Fruit fly (Drosophila melanogaster) whole organism, wandering third instar larva: ENCODE data around the gene topi.

Experiments
- Abd-B ChIP-seq: fragments of >200 bp; optimal IDR thresholded peaks from 2 replicates; lab custom pipeline; 2017; ENCODE audit warnings: missing biosample characterization, missing genetic modification characterization
- CG32264 ChIP-seq: fragments of 200-800 bp; sonication (Bioruptor generic); optimal IDR thresholded peaks from 2 replicates; lab custom pipeline; 2016; ENCODE audit warnings: missing biosample characterization, missing genetic modification characterization
- CG9705 ChIP-seq: fragments of 200-800 bp; sonication (Bioruptor generic); optimal IDR thresholded peaks from 2 replicates; lab custom pipeline; 2018; ENCODE audit warnings: missing biosample characterization, mild to moderate bottlenecking, missing genetic modification characterization
- CrebA ChIP-seq: fragments of 200-800 bp; sonication (Bioruptor generic); optimal IDR thresholded peaks from 2 replicates; lab custom pipeline; 2016; ENCODE audit warnings: missing biosample characterization, mild to moderate bottlenecking, missing genetic modification characterization, borderline replicate concordance
- Dfd ChIP-seq: fragments of >200 bp; optimal IDR thresholded peaks from 2 replicates; lab custom pipeline; 2017; ENCODE audit warnings: missing biosample characterization, missing genetic modification characterization
- Dif ChIP-seq: fragments of 200-275, 200-300 bp; sonication (Bioruptor generic); optimal IDR thresholded peaks from 2 replicates; lab custom pipeline; 2018; ENCODE audit warnings: missing biosample characterization, missing genetic modification characterization; ENCODE audit not compliant: partially characterized antibody
- HLH106 ChIP-seq: fragments of 200-800 bp; optimal IDR thresholded peaks from 3 replicates; lab custom pipeline; 2019; ENCODE audit warnings: missing biosample characterization, mild to moderate bottlenecking, missing genetic modification characterization, moderate library complexity
- Hnf4 ChIP-seq: fragments of 200-800 bp; sonication (Bioruptor generic); optimal IDR thresholded peaks from 2 replicates; lab custom pipeline; 2016; ENCODE audit warnings: missing biosample characterization, mild to moderate bottlenecking, missing genetic modification characterization
- Hr78 ChIP-seq: fragments of >200 bp; optimal IDR thresholded peaks from 2 replicates; lab custom pipeline; 2017; ENCODE audit warnings: missing biosample characterization, missing genetic modification characterization
- Jra ChIP-seq: sonication (Bioruptor generic); optimal IDR thresholded peaks from 2 replicates; lab custom pipeline; 2016; ENCODE audit warnings: missing biosample characterization, missing genetic modification characterization
- Mio ChIP-seq: sonication (Bioruptor generic); optimal IDR thresholded peaks from 2 replicates; lab custom pipeline; 2016; ENCODE audit warnings: missing biosample characterization, missing genetic modification characterization
- N ChIP-seq: fragments of >200 bp; optimal IDR thresholded peaks from 2 replicates; lab custom pipeline; 2018; ENCODE audit warnings: missing biosample characterization, missing external identifiers, missing genetic modification characterization
- OdsH ChIP-seq: fragments of 200-800 bp; sonication (Bioruptor generic); optimal IDR thresholded peaks from 2 replicates; lab custom pipeline; 2016; ENCODE audit warnings: missing biosample characterization, mild to moderate bottlenecking, missing genetic modification characterization
- Rel ChIP-seq, 2 experiments: fragments of 200-800 bp; sonication (Bioruptor generic) in 1 of 2; optimal IDR thresholded peaks; 2 replicates in 1 of 2; 3 replicates in 1 of 2; lab custom pipeline; 2016 to 2019; ENCODE audit warnings: mild to moderate bottlenecking in 2 of 2, missing biosample characterization in 2 of 2, missing genetic modification characterization in 2 of 2, moderate library complexity in 1 of 2
- Sp1 ChIP-seq: fragments of 200-800 bp; sonication (Bioruptor generic); optimal IDR thresholded peaks from 3 replicates; lab custom pipeline; 2019; ENCODE audit warnings: missing biosample characterization, mild to moderate bottlenecking, missing genetic modification characterization, moderate library complexity
- brk ChIP-seq: fragments of 200-800 bp; sonication (Bioruptor generic); optimal IDR thresholded peaks from 2 replicates; lab custom pipeline; 2016; ENCODE audit warnings: missing biosample characterization, mild to moderate bottlenecking, missing genetic modification characterization
- dl ChIP-seq, 2 experiments: fragments of 175-275, 200-275 bp in 1 of 2; fragments of 200-275 bp in 1 of 2; sonication (Bioruptor generic); optimal IDR thresholded peaks; lab custom pipeline; 2018; ENCODE audit warnings: mild to moderate bottlenecking in 2 of 2, missing biosample characterization in 2 of 2, missing genetic modification characterization in 2 of 2, moderate library complexity in 2 of 2; ENCODE audit not compliant: partially characterized antibody in 2 of 2, insufficient read depth in 1 of 2
- dmrt93B ChIP-seq: fragments of 200-800 bp; sonication (Bioruptor generic); optimal IDR thresholded peaks from 2 replicates; lab custom pipeline; 2018; ENCODE audit warnings: missing biosample characterization, mild to moderate bottlenecking, missing genetic modification characterization
- ey ChIP-seq: fragments of 200-800 bp; sonication (Bioruptor generic); optimal IDR thresholded peaks from 2 replicates; lab custom pipeline; 2016; ENCODE audit warnings: missing biosample characterization, missing genetic modification characterization
- foxo ChIP-seq, 2 experiments: fragments of 200-800 bp; sonication (Bioruptor generic); optimal IDR thresholded peaks; 2 replicates in 1 of 2; 3 replicates in 1 of 2; lab custom pipeline; 2016 to 2017; ENCODE audit warnings: missing biosample characterization in 2 of 2, missing genetic modification characterization in 2 of 2
- fru ChIP-seq: fragments of 200-800 bp; sonication (Bioruptor generic); optimal IDR thresholded peaks from 3 replicates; lab custom pipeline; 2016; ENCODE audit warnings: missing biosample characterization, mild to moderate bottlenecking, missing genetic modification characterization
- h ChIP-seq: fragments of 200-800 bp; sonication (Bioruptor generic); optimal IDR thresholded peaks from 3 replicates; lab custom pipeline; 2016; ENCODE audit warnings: missing biosample characterization, mild to moderate bottlenecking, missing genetic modification characterization
- jim ChIP-seq: fragments of 175-275, 200-325 bp; sonication (Bioruptor generic); optimal IDR thresholded peaks from 2 replicates; lab custom pipeline; 2016; ENCODE audit warnings: missing biosample characterization, mild to moderate bottlenecking, missing genetic modification characterization
- pan ChIP-seq: fragments of >200 bp; optimal IDR thresholded peaks from 2 replicates; lab custom pipeline; 2017
- psq ChIP-seq: fragments of 200-800 bp; sonication (Bioruptor generic); optimal IDR thresholded peaks from 3 replicates; lab custom pipeline; 2017; ENCODE audit warnings: missing biosample characterization, mild to moderate bottlenecking, missing genetic modification characterization, moderate library complexity
- rgr ChIP-seq: fragments of 200-800 bp; sonication (Bioruptor generic); optimal IDR thresholded peaks from 3 replicates; lab custom pipeline; 2016; ENCODE audit warnings: missing biosample characterization, mild to moderate bottlenecking, missing genetic modification characterization
- sage ChIP-seq: fragments of 200-800 bp; sonication (Bioruptor generic); optimal IDR thresholded peaks from 2 replicates; lab custom pipeline; 2016; ENCODE audit warnings: missing biosample characterization, mild to moderate bottlenecking, missing genetic modification characterization
- sv ChIP-seq: fragments of 200-800 bp; sonication (Bioruptor generic); optimal IDR thresholded peaks from 3 replicates; lab custom pipeline; 2016; ENCODE audit warnings: missing biosample characterization, missing genetic modification characterization
- tai ChIP-seq: sonication (Bioruptor generic); optimal IDR thresholded peaks from 2 replicates; lab custom pipeline; 2016; ENCODE audit warnings: missing biosample characterization, missing genetic modification characterization
- usp ChIP-seq: fragments of >200 bp; optimal IDR thresholded peaks from 2 replicates; lab custom pipeline; 2017; ENCODE audit warnings: missing biosample characterization, missing genetic modification characterization
- woc ChIP-seq: sonication (Bioruptor generic); optimal IDR thresholded peaks from 2 replicates; lab custom pipeline; 2016; ENCODE audit warnings: missing biosample characterization, mild to moderate bottlenecking, missing genetic modification characterization

Gene topi

dm6 chr3R:9800644-9801330 lies 25.9 kb downstream of the topi start, which contains the start of the genes CG9467 and CG8526 (continued):
- no peak for TF ChIP-seq Hnf4 (GFP tag; lab: Kevin White, UChicago)

- TF ChIP-seq rgr (GFP tag; lab: Kevin White, UChicago): peak; percentile 46
- TF ChIP-seq fru (GFP tag; lab: Kevin White, UChicago): no peak
- no peak for TF ChIP-seq h (GFP tag; lab: Kevin White, UChicago)
- TF ChIP-seq CG32264 (GFP tag; lab: Kevin White, UChicago): no peak
- TF ChIP-seq Hr78: no peak
- TF ChIP-seq OdsH (GFP tag; lab: Kevin White, UChicago): peak; percentile 12
- peak; percentile 78 for TF ChIP-seq Sp1
- TF ChIP-seq Rel (GFP tag; optimal IDR thresholded peaks at IDR 0.05; lab: Kevin White, UChicago): no peak
- TF ChIP-seq Rel (tag; optimal IDR thresholded peaks at IDR 0.05; lab: Kevin White, UChicago): peak; percentile 95
- no peak for TF ChIP-seq pan (lab: Kevin White, UChicago)
- TF ChIP-seq sage (GFP tag; lab: Kevin White, UChicago): peak; percentile 6
- TF ChIP-seq brk: no peak
- TF ChIP-seq HLH106 (tag; lab: Kevin White, UChicago): peak; percentile 10
- TF ChIP-seq psq (GFP tag; lab: Kevin White, UChicago): peak; percentile 100
- no peak for TF ChIP-seq Dif (GFP tag; lab: Kevin White, UChicago)
- no peak for TF ChIP-seq N (GFP tag; lab: Kevin White, UChicago)
- TF ChIP-seq ey (GFP tag; lab: Kevin White, UChicago): no peak
- TF ChIP-seq Jra (GFP tag; lab: Kevin White, UChicago): no peak
- TF ChIP-seq jim (GFP tag; lab: Kevin White, UChicago): peak; percentile 98
- TF ChIP-seq dl (GFP tag; optimal IDR thresholded peaks at IDR 0.05; lab: Kevin White, UChicago; ENCODE audit: insufficient read depth in 1 of 2, partially characterized antibody in 2 of 2): no peak
- TF ChIP-seq CG9705 (GFP tag; lab: Kevin White, UChicago): peak; percentile 24
- TF ChIP-seq Mio (GFP tag; lab: Kevin White, UChicago): no peak
- no peak for TF ChIP-seq dmrt93B (GFP tag; lab: Kevin White, UChicago)
- no peak for TF ChIP-seq Dfd (GFP tag; lab: Kevin White, UChicago)
- no peak for TF ChIP-seq tai (GFP tag; lab: Kevin White, UChicago)
These were observed 34.1 kb downstream of the topi start, which contains the start of gene FBXO11 for dm6 chr3R:9808946-9809545. Gene FBXO11 (minus strand): TSS chr3R:9809368.

dm6 chr3R:9812447-9812846 lies 37.5 kb downstream of the topi start, which contains the start of gene CG8534:
Gene CG8534 (plus strand): TSS chr3R:9812747.
- TF ChIP-seq Hnf4 (GFP tag; lab: Kevin White, UChicago) (no peak), CG32264 (GFP tag; lab: Kevin White, UChicago) (no peak), psq (GFP tag; lab: Kevin White, UChicago) (no peak), CrebA (GFP tag; lab: Kevin White, UChicago) (no peak), sv (GFP tag; lab: Kevin White, UChicago) (no peak), Abd-B (GFP tag; lab: Kevin White, UChicago) (no peak), Sp1 (no peak), tai (GFP tag; lab: Kevin White, UChicago) (no peak), fru (GFP tag; lab: Kevin White, UChicago) (no peak), h (GFP tag; lab: Kevin White, UChicago) (no peak), CG9705 (GFP tag; lab: Kevin White, UChicago) (no peak), Mio (GFP tag; lab: Kevin White, UChicago) (no peak), woc (GFP tag; lab: Kevin White, UChicago) (no peak), Dfd (GFP tag; lab: Kevin White, UChicago) (no peak), jim (GFP tag; lab: Kevin White, UChicago) (no peak), usp (GFP tag; lab: Kevin White, UChicago) (no peak), foxo (GFP tag; optimal IDR thresholded peaks at IDR 0.05; lab: Kevin White, UChicago) (no peak), OdsH (GFP tag; lab: Kevin White, UChicago) (no peak), dmrt93B (GFP tag; lab: Kevin White, UChicago) (no peak)
- TF ChIP-seq, all 38 proteins: peak for 0
